Worm (Caenorhabditis elegans): ENCODE data around the gene Y81G3A.1.
A peak's percentile ranks its signal among the peaks of the same experiment; 100 is the strongest.
"Not testable (repeated sequence)": the region's sequence is repeated elsewhere in the genome, so short reads cannot be mapped to it uniquely, and the experiment has no call there.

Y81G3A.1 gene

DNA sequence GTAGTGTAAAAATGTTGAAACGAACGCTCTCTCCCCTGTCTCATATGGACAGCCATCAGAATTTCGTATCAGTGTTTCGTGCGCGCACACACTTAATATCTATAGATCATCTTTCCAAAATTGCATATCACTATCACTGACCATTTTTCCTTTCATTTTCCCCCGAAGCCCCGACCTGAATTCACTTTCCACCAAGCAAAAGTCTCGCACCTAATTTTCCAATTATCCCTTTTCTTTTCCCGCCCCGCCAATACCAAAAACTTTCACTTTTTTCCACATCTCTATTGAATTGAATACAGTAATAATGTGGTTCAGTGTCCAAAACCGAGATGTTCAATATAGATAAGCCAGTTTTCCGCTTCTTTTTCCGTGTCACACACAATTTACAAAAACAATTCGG lies 30.3 kb downstream of the Y81G3A.1 start:
- TF ChIP-seq unc-39 (tag; optimal IDR thresholded peaks at IDR 0.05) (no peak), egl-5 (tag; optimal IDR thresholded peaks at IDR 0.05) (no peak), nhr-23 (tag; optimal IDR thresholded peaks at IDR 0.05) (peak; percentile 35), fkh-10 (GFP tag; optimal IDR thresholded peaks at IDR 0.05) (no peak), R02D3.7 (tag; optimal IDR thresholded peaks at IDR 0.05) (no peak)

- no peak for TF ChIP-seq nhr-25 (tag; optimal IDR thresholded peaks at IDR 0.05)
- TF ChIP-seq fos-1 (tag; optimal IDR thresholded peaks at IDR 0.05), result no peak
- TF ChIP-seq fkh-10 (GFP tag; optimal IDR thresholded peaks at IDR 0.05), result no peak
- TF ChIP-seq hmg-11 (tag; optimal IDR thresholded peaks at IDR 0.05), result no peak
- no peak for TF ChIP-seq zag-1 (tag; optimal IDR thresholded peaks at IDR 0.05)
- no peak for TF ChIP-seq nhr-77 (tag; optimal IDR thresholded peaks at IDR 0.05)
- TF ChIP-seq unc-62 (GFP tag; optimal IDR thresholded peaks at IDR 0.05), result no peak
These were observed 33.7 kb downstream of the Y81G3A.1 start for ce11 chrII:13050050-13050449.

DNA sequence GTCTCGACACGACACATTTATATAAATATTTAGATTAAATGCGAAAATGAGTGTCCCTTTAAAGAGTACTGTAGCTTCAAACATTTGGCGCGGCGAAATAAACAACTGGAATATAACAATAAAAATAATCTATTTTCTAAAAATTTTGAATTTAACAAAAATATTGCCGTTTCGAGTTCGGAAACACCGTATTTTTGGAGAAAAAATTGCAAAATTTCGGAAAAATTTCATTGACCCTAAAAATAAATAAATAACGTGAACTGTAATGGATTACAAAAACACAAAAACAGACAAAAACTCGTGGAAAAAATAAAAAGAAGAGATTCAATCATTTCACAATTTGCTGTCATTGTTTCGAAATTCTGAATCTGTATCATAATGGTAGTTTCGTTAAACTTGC lies 36.1 kb downstream of the Y81G3A.1 start, which contains the start of gene F42G4.2:
TSS of gene F42G4.2 (plus strand) at position 301 of the 400 bp plus-strand sequence.
- TF ChIP-seq R02D3.7, lin-15B, ceh-82 (tag; optimal IDR thresholded peaks at IDR 0.05): not testable (repeated sequence)

ce11 chrII:13047106-13047505 lies 36.6 kb downstream of the Y81G3A.1 start, which contains the start of gene F42G4.7:
Gene F42G4.7, minus strand, starts transcription at chrII:13047290.
- TF ChIP-seq ceh-28 (tag; optimal IDR thresholded peaks at IDR 0.05), result peak; percentile 67

- not testable (repeated sequence) for TF ChIP-seq ceh-9, zag-1, nhr-76 (tag; optimal IDR thresholded peaks at IDR 0.05)
These were observed 40.2 kb downstream of the Y81G3A.1 start, which contains the start of gene puf-6 for ce11 chrII:13043433-13044054. Gene puf-6, minus strand, starts transcription at chrII:13043445.

DNA sequence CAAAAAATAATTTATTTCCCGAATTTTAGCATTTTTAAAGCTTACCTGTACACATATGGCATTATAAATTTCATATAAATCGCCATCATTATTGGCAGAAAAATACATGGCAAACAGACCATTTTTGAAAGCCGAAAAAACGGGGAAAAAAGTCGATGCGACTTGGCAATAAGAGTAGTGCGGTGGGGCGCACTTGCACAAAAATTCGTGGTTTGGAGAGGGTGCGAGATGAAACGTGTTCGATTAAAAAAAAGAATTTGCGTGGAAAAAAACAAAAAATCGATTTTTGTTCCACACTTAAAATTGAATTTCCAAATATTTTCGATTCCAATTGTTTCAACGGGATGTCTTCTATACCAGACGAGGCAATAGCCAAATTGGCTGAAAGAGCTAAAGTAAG lies 47.0 kb downstream of the Y81G3A.1 start, which contains the start of gene F18A11.3:
TSS of gene F18A11.3 (minus strand) at position 125 of the 400 bp plus-strand sequence.
- TF ChIP-seq nfya-1 (tag; optimal IDR thresholded peaks at IDR 0.05; ENCODE audit: insufficient read depth) (peak; percentile 32), lin-15B (tag; optimal IDR thresholded peaks at IDR 0.05) (peak; percentile 51), snpc-4 (tag; optimal IDR thresholded peaks at IDR 0.05) (peak; percentile 41), pha-4 (tag; optimal IDR thresholded peaks at IDR 0.05) (peak; percentile 38), nhr-77 (tag; optimal IDR thresholded peaks at IDR 0.05) (no peak), unc-62 (GFP tag; optimal IDR thresholded peaks at IDR 0.05) (no peak), ceh-28 (tag; optimal IDR thresholded peaks at IDR 0.05) (no peak)
